Fruit fly (Drosophila melanogaster): ENCODE results near the gene CG42233.

- TF ChIP-seq CG4820 (GFP tag; optimal IDR thresholded peaks at IDR 0.05) = peak; percentile 61
- TF ChIP-seq CG4854 (GFP tag; optimal IDR thresholded peaks at IDR 0.05) = peak; percentile 26
These were observed 28.3 kb downstream of the CG42233 start, which contains the start of the genes CG2126 and faf for dm6 chr3R:31776583-31777362.

Data from whole organism, embryonic.